Fruit fly (Drosophila melanogaster) S2 (cell line): ENCODE measurements around the gene Rlb1.

Source experiments
- CG8478 ChIP-seq: fragments of >200 bp; optimal IDR thresholded peaks from 2 replicates; lab custom pipeline; 2018
- CTCF ChIP-seq, 2 experiments: fragments of >200 bp; optimal IDR thresholded peaks; 2 replicates each; lab custom pipeline; 2018

The Rlb1 gene

dm6 chr3R:9533181-9534124 is 20.3 kb downstream of the Rlb1 start:
- TF ChIP-seq CTCF (optimal IDR thresholded peaks at IDR 0.05; lab: Kevin White, UChicago), result no peak
- TF ChIP-seq CG8478 (lab: Kevin White, UChicago), result no peak

DNA sequence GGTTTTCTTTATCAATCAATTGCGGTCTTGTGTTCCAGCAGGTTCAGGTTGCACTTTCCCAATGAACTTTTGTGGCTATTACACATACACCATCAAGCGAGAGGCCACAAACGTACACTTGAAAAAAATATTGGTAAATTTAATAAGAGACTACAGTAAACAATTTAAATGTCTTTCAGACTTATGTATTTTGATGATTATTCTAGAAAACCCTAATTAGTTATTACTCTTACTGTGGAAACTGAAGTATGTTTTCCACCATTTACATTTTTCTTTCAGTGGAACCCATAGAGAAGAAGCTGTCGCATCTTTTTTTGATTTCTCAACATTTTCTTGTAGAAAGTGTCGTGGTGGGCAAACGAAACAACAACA is 21.0 kb downstream of the Rlb1 start:
- TF ChIP-seq CG8478 (lab: Kevin White, UChicago) (no peak), CTCF (optimal IDR thresholded peaks at IDR 0.05; lab: Kevin White, UChicago) (no peak)

dm6 chr3R:9534595-9535217 is 21.6 kb downstream of the Rlb1 start:
- TF ChIP-seq CG8478 (lab: Kevin White, UChicago) (no peak), CTCF (optimal IDR thresholded peaks at IDR 0.05; lab: Kevin White, UChicago) (no peak)

- TF ChIP-seq CTCF (optimal IDR thresholded peaks at IDR 0.05; lab: Kevin White, UChicago), result no peak
- no peak for TF ChIP-seq CG8478 (lab: Kevin White, UChicago)
Measured at dm6 chr3R:9543495-9544180, 30.5 kb downstream of the Rlb1 start.

- TF ChIP-seq CTCF (optimal IDR thresholded peaks at IDR 0.05; lab: Kevin White, UChicago), result no peak
- no peak for TF ChIP-seq CG8478 (lab: Kevin White, UChicago)
Measured at dm6 chr3R:9546808-9547381, 33.8 kb downstream of the Rlb1 start.

dm6 chr3R:9548769-9549168 is 35.6 kb downstream of the Rlb1 start:
- TF ChIP-seq CTCF (optimal IDR thresholded peaks at IDR 0.05; lab: Kevin White, UChicago) (no peak), CG8478 (lab: Kevin White, UChicago) (no peak)

DNA sequence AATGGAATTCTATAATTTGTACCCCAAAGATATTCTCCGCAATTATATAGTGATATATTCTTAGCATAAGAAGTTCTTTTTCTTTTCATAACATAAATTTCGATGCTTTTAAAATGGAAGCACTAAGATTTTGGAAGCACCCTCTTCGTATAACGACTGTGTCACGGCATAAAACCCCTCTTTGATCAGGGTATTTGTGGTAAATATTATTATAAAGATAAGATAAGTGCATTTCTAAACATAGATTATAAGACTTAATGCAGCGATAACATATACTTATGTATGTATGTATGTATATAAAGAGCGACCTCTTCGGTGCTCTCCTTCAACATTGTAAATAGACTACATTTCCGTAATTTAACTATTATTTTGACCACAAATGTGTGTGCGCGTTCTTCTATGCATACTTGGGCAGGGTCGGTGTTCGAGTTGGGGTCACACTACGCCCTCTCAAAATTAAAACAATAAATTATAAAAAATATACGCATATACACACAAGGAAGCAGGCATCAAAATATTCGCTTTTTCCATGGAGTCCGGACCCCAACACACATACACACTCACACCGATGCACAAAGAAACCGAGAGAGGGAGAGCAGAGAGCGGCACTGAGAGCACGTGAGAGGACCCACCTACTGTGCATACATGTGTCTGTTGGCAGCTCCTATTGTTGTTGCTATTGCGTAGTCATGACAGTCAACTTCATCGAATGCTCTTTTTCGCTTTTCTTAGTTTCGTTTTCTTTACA is 37.3 kb downstream of the Rlb1 start:
- TF ChIP-seq CG8478 (lab: Kevin White, UChicago) (no peak), CTCF (optimal IDR thresholded peaks at IDR 0.05; lab: Kevin White, UChicago) (no peak)

DNA sequence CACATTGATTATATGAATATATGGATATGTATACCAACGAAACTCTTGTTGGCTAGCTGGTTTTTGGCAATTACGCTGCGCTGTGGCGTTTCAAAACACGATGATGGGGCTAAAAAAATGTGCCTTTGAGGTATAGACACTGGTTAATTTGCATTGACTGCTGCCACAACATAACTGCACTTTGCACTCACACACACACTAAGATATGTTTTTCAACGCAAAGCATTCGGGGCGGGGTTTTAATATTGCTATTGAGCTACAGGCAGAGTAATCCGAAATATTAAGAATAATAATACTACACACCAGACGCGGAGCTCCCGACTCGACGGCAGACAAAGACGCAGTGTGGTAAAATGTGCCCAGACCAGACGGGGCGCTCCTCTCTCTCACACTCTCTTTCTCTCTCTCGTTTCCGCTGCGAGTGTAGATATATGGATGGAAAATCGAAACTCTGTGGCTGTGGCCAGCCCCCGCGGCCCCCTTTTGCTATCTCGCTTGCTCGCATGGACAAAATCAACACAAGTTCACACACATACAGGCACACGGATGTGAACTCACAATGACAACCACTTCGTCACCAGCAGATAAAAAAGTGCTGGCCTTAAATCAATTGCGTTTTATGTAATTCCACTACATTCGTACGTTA is 38.0 kb downstream of the Rlb1 start:
- TF ChIP-seq CG8478 (lab: Kevin White, UChicago), result no peak
- no peak for TF ChIP-seq CTCF (optimal IDR thresholded peaks at IDR 0.05; lab: Kevin White, UChicago)

DNA sequence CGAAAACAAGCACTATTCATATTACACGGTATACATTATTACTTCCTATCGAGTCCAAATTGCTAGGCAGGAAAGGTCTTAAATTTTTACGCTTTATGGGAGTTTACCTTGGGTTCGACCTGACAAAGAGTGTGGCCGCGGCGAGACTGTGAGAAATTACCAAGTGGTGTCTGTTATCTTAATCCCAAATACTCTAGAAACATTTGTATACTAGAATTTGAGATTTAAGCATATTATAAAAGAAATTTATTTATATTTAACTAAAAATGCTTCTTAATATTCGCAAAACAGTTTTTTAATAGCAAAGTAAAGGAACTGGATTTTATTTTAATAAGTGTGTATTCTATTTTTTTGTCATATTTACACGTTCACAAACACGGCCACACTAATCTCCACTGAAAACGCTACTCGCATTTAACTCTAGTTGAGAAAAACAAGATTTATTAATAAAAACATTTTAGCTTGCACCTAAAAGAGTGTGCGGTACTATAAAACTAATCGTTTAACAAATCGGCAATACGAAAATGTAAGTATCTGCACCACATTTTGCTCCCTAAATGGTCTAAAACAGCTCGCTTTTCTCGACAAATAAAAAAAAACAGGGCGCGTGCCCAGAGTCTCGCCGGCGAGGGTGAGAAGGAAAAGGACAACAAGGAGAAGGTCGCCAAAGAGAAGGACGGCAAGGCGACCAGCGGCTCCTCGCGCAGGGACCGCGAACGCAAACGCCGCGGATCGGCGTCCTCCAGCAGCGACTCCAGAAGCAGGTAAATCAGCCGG is 38.7 kb downstream of the Rlb1 start, which contains the start of the genes mura and RnpS1:
Gene mura (minus strand): TSS at position 148 of the 777 bp plus-strand sequence.
Gene RnpS1 (plus strand): TSS at position 376 of the 777 bp plus-strand sequence.
- TF ChIP-seq CTCF (optimal IDR thresholded peaks at IDR 0.05; lab: Kevin White, UChicago), result no peak
- TF ChIP-seq CG8478 (lab: Kevin White, UChicago), result no peak

- TF ChIP-seq CTCF (optimal IDR thresholded peaks at IDR 0.05; lab: Kevin White, UChicago) (no peak), CG8478 (lab: Kevin White, UChicago) (no peak)
Measured at dm6 chr3R:9555334-9555974, 42.3 kb downstream of the Rlb1 start, which contains the start of the genes CG9386 and BckdhA. Gene CG9386, minus strand, starts transcription at chr3R:9555408. Gene BckdhA, plus strand, starts transcription at chr3R:9555785.

dm6 chr3R:9559413-9560014 is 46.4 kb downstream of the Rlb1 start, which contains the start of the genes AP-1mu and MBD-like:
Gene AP-1mu, minus strand, starts transcription at chr3R:9559525.
Gene MBD-like, plus strand, starts transcription at chr3R:9559760.
- TF ChIP-seq CTCF (optimal IDR thresholded peaks at IDR 0.05; lab: Kevin White, UChicago) (no peak), CG8478 (lab: Kevin White, UChicago) (no peak)
